Fruit fly (Drosophila melanogaster) whole organism, embryonic: ENCODE measurements around the gene ct.

ENCODE experiments used
- CG11695 ChIP-seq: fragments of 200-800 bp; sonication (Bioruptor generic); IDR thresholded peaks from 3 replicates; pipeline ENCODE4 v1.3.6; 2022; ENCODE audit warnings: missing biosample characterization, missing genetic modification characterization
- CG2875 ChIP-seq: fragments of 200-800 bp; sonication (Bioruptor generic); optimal IDR thresholded peaks from 2 replicates; lab custom pipeline; 2017; ENCODE audit warnings: missing biosample characterization, mild to moderate bottlenecking, missing genetic modification characterization, missing genetic modification reagents
- kay ChIP-seq: fragments of 200-800 bp; sonication (Bioruptor generic); optimal IDR thresholded peaks from 2 replicates; lab custom pipeline; 2016; ENCODE audit warnings: missing biosample characterization, missing genetic modification characterization

DNA sequence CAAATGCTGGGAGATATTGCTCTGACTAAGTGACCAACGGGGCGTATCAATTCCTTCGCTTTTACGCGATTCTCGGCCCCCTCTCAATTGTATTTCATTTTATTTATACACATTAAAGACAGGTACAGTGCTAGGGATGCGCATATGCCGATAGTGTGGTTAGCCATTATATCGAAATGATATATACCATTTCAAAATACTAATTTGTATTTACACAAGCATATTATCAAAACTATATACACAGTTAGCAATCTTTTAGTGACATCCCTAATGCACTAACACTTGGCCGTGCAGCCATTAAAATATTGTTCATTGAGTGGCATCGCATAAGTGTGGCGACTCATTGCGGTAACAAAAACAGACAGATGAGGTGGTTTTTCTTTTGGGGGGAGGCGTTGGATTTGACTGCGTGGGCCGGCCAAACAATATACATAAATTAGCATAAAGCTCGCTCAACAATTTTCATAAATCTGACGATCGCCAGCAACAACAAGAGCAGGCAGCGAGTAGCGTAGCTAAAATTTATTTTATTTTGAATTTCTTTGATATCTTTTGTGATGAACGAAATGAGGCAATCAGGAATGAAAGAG, 58.5 kb downstream of the ct start:
- TF ChIP-seq CG2875 (GFP tag; lab: Kevin White, UChicago) (no peak), kay (GFP tag; lab: Kevin White, UChicago) (no peak), CG11695 (GFP tag; lab: Robert Waterston, UW) (0 out of 3 replicates have a peak, but pooled peaks have one; percentile 17)
